Worm (Caenorhabditis elegans) whole organism, late embryonic: ENCODE data around the gene mpst-7.

ENCODE experiments used
- C38D4.7 ChIP-seq: fragments of 200-800 bp; sonication (Bioruptor generic); optimal IDR thresholded peaks from 2 replicates; lab custom pipeline; 2018; ENCODE audit warnings: mild to moderate bottlenecking, missing genetic modification characterization, moderate library complexity, missing compliant biosample characterization
- K02D7.2 ChIP-seq: sonication (generic microtip); optimal IDR thresholded peaks from 2 replicates; lab custom pipeline; 2017; ENCODE audit warnings: mild to moderate bottlenecking, missing genetic modification characterization, missing compliant biosample characterization
- K09A11.1 ChIP-seq: sonication (generic microtip); optimal IDR thresholded peaks from 2 replicates; lab custom pipeline; 2017; ENCODE audit warnings: antibody characterized with exemption, mild to moderate bottlenecking, missing genetic modification characterization, missing compliant biosample characterization; ENCODE audit not compliant: insufficient read depth
- Y22D7AL.16 ChIP-seq: sonication (generic microtip); optimal IDR thresholded peaks from 2 replicates; lab custom pipeline; 2016; ENCODE audit warnings: missing genetic modification characterization, missing compliant biosample characterization
- ama-1 ChIP-seq: fragments of 150-350 bp; optimal IDR thresholded peaks from 2 replicates; lab custom pipeline; 2014
- ceh-19 ChIP-seq: fragments of 200-800 bp; sonication (Bioruptor generic); optimal IDR thresholded peaks from 2 replicates; lab custom pipeline; 2018; ENCODE audit warnings: mild to moderate bottlenecking, missing genetic modification characterization, missing compliant biosample characterization
- ceh-2 ChIP-seq: sonication (generic microtip); optimal IDR thresholded peaks from 2 replicates; lab custom pipeline; 2016; ENCODE audit warnings: missing genotype, missing genetic modification characterization, missing compliant biosample characterization
- ceh-24 ChIP-seq: sonication (generic microtip); optimal IDR thresholded peaks from 2 replicates; lab custom pipeline; 2016; ENCODE audit warnings: mild to moderate bottlenecking, missing genetic modification characterization, missing compliant biosample characterization
- ceh-34 ChIP-seq: sonication (generic microtip); optimal IDR thresholded peaks from 2 replicates; lab custom pipeline; 2016; ENCODE audit warnings: mild to moderate bottlenecking, missing genetic modification characterization, missing compliant biosample characterization
- ceh-45 ChIP-seq: fragments of 200-800 bp; sonication (Bioruptor generic); IDR thresholded peaks from 2 replicates; pipeline ENCODE4 v1.3.6; 2022; ENCODE audit warnings: missing genetic modification reagents, missing genetic modification characterization, missing compliant biosample characterization
- ceh-6 ChIP-seq: fragments of 200-800 bp; sonication (Bioruptor generic); optimal IDR thresholded peaks from 2 replicates; lab custom pipeline; 2018; ENCODE audit warnings: mild to moderate bottlenecking, missing genetic modification characterization, missing compliant biosample characterization
- che-1 ChIP-seq: sonication (generic microtip); optimal IDR thresholded peaks from 2 replicates; lab custom pipeline; 2016; ENCODE audit warnings: mild to moderate bottlenecking, missing genetic modification characterization, missing compliant biosample characterization
- dmd-4 ChIP-seq: sonication (generic microtip); optimal IDR thresholded peaks from 2 replicates; lab custom pipeline; 2016; ENCODE audit warnings: borderline replicate concordance, missing genetic modification characterization, missing compliant biosample characterization
- fax-1 ChIP-seq: sonication (generic microtip); optimal IDR thresholded peaks from 2 replicates; lab custom pipeline; 2016; ENCODE audit warnings: missing genotype, missing genetic modification characterization, missing compliant biosample characterization
- fkh-6 ChIP-seq: sonication (generic microtip); optimal IDR thresholded peaks from 2 replicates; lab custom pipeline; 2016; ENCODE audit warnings: missing genetic modification characterization, missing compliant biosample characterization
- hlh-30 ChIP-seq: sonication (generic microtip); optimal IDR thresholded peaks from 2 replicates; lab custom pipeline; 2017; ENCODE audit warnings: antibody characterized with exemption, missing genetic modification characterization, missing compliant biosample characterization; ENCODE audit not compliant: insufficient read depth
- hlh-6 ChIP-seq: sonication (generic microtip); optimal IDR thresholded peaks from 2 replicates; lab custom pipeline; 2016; ENCODE audit warnings: missing genotype, missing genetic modification characterization, missing compliant biosample characterization
- lin-11 ChIP-seq: fragments of 200-800 bp; sonication (Bioruptor generic); optimal IDR thresholded peaks from 2 replicates; lab custom pipeline; 2018; ENCODE audit warnings: mild to moderate bottlenecking, missing genetic modification characterization, missing compliant biosample characterization
- mec-3 ChIP-seq: sonication (generic microtip); optimal IDR thresholded peaks from 2 replicates; lab custom pipeline; 2016; ENCODE audit warnings: borderline replicate concordance, missing genetic modification characterization, missing compliant biosample characterization
- nfya-1 ChIP-seq: sonication (generic microtip); optimal IDR thresholded peaks from 2 replicates; lab custom pipeline; 2017; ENCODE audit warnings: missing genetic modification characterization, mild to moderate bottlenecking, missing compliant biosample characterization, antibody characterized with exemption, moderate library complexity
- nhr-232 ChIP-seq: sonication (generic microtip); optimal IDR thresholded peaks from 2 replicates; lab custom pipeline; 2016; ENCODE audit warnings: missing genetic modification characterization, missing compliant biosample characterization
- pag-3 ChIP-seq: sonication (generic microtip); optimal IDR thresholded peaks from 2 replicates; lab custom pipeline; 2016; ENCODE audit warnings: missing compliant biosample characterization, missing genetic modification characterization, borderline replicate concordance
- pax-1 ChIP-seq: fragments of 150-350 bp; optimal IDR thresholded peaks from 2 replicates; lab custom pipeline; 2014; ENCODE audit warnings: missing biosample characterization, missing genetic modification characterization
- ref-2 ChIP-seq: sonication (generic microtip); optimal IDR thresholded peaks from 2 replicates; lab custom pipeline; 2016; ENCODE audit warnings: missing genetic modification characterization, missing compliant biosample characterization
- sdc-2 ChIP-seq: sonication (generic microtip); optimal IDR thresholded peaks from 2 replicates; lab custom pipeline; 2016; ENCODE audit warnings: missing genotype, missing genetic modification characterization, missing compliant biosample characterization
- sox-2 ChIP-seq: fragments of 200-800 bp; sonication (Bioruptor generic); IDR thresholded peaks from 2 replicates; pipeline ENCODE4 v1.3.6; 2022; ENCODE audit warnings: missing genetic modification reagents, missing genetic modification characterization, missing compliant biosample characterization
- sox-4 ChIP-seq: sonication (generic microtip); optimal IDR thresholded peaks from 2 replicates; lab custom pipeline; 2017; ENCODE audit warnings: mild to moderate bottlenecking, missing genetic modification characterization, inconsistent platforms, missing compliant biosample characterization
- tbx-2 ChIP-seq: sonication (generic microtip); optimal IDR thresholded peaks from 2 replicates; lab custom pipeline; 2016; ENCODE audit warnings: missing genetic modification characterization, missing compliant biosample characterization
- tbx-7 ChIP-seq: sonication (generic microtip); optimal IDR thresholded peaks from 2 replicates; lab custom pipeline; 2016; ENCODE audit warnings: missing genotype, missing genetic modification characterization, missing compliant biosample characterization
- unc-3 ChIP-seq, 2 experiments: fragments of 200-800 bp in 1 of 2; sonication (Bioruptor generic) in 1 of 2; sonication (generic microtip) in 1 of 2; conservative IDR thresholded peaks in 1 of 2; optimal IDR thresholded peaks in 1 of 2; 2 replicates each; pipeline versions ENCODE4 v1.3.6 to Lab custom; 2016 to 2022; ENCODE audit warnings: missing compliant biosample characterization in 2 of 2, missing genetic modification characterization in 2 of 2, missing genetic modification reagents in 1 of 2
- unc-42 ChIP-seq: sonication (generic microtip); optimal IDR thresholded peaks from 2 replicates; lab custom pipeline; 2016; ENCODE audit warnings: missing genotype, missing genetic modification characterization, missing compliant biosample characterization
- unc-86 ChIP-seq: sonication (generic microtip); optimal IDR thresholded peaks from 2 replicates; lab custom pipeline; 2016; ENCODE audit warnings: missing genetic modification characterization, missing compliant biosample characterization
- zip-5 ChIP-seq: sonication (generic microtip); optimal IDR thresholded peaks from 2 replicates; lab custom pipeline; 2016; ENCODE audit warnings: missing genetic modification characterization, missing compliant biosample characterization

mpst-7 gene

DNA sequence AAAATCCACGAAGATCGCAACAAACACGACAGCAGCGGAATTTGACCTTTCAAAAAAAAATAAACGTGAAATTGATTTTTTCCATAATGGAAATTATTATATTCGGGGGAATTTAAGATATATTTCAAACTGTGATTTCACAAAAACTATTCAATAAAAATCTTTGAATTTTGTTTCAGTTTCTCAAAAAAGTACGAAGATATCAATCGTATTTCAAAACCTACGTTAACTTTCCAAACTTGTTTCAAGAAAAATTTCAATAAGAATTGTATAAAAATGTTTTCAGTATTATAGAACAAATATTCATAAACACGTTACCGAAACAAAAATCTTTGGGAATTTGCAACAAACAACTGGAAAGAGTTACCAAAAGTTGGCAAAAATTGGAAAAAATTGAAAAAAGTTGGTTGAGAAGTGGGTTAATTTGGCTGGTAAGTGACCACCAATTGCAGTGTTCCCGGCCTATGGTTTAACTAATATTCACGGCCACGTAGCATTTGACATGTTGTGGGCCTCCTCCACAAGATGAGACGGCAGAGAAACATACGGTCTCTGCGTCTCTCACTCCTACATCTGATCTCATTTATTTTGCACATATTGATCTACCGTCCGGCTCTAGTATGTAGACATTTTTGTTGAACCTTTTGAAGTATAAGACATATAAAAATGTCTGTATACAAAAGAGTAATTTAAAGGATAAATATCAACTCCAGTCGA lies 10.0 kb downstream of the mpst-7 start, which contains the start of the genes T16G1.9 and T16G1.18 (continued):
- no peak for TF ChIP-seq fkh-6 (tag; lab: Kevin White, UChicago)

DNA sequence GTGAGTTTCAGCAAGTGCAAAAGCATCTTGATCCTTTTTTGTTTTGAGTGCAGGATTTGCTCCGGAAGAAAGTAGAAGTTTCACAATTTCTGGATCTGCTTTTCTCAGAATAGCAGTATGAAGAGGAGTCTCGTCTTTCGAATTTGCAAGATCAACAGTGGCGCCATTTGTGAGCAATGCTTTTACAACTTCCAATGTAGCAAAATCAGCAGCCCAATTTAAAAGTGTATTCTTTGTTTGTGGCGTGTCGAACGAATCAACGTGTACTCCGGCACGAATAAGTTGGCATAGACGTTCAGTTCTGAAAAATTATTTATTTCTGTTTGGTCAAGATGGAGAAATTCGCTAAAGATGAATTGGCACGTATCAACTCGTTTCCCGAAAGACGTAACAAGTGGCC lies 11.3 kb downstream of the mpst-7 start, which contains the start of gene T16G1.13:
T16G1.13 (plus strand) TSS at position 301 of the 400 bp plus-strand sequence.
- no peak for TF ChIP-seq sdc-2 (tag; lab: Kevin White, UChicago)
- TF ChIP-seq nhr-232 (tag; lab: Kevin White, UChicago) = no peak
- no peak for TF ChIP-seq C38D4.7 (GFP tag; lab: Kevin White, UChicago)
- no peak for TF ChIP-seq ama-1 (lab: Kevin White, UChicago)
- no peak for TF ChIP-seq unc-86
- TF ChIP-seq K02D7.2 = no peak
- no peak for TF ChIP-seq hlh-30
- no peak for TF ChIP-seq unc-42 (tag; lab: Kevin White, UChicago)
- no peak for TF ChIP-seq ref-2 (tag; lab: Kevin White, UChicago)
- TF ChIP-seq Y22D7AL.16 (tag; lab: Kevin White, UChicago) = no peak
- no peak for TF ChIP-seq ceh-6 (GFP tag; lab: Kevin White, UChicago)
- TF ChIP-seq fkh-6 (tag; lab: Kevin White, UChicago) = no peak
- TF ChIP-seq sox-4 (tag; lab: Kevin White, UChicago) = no peak
- no peak for TF ChIP-seq lin-11

DNA sequence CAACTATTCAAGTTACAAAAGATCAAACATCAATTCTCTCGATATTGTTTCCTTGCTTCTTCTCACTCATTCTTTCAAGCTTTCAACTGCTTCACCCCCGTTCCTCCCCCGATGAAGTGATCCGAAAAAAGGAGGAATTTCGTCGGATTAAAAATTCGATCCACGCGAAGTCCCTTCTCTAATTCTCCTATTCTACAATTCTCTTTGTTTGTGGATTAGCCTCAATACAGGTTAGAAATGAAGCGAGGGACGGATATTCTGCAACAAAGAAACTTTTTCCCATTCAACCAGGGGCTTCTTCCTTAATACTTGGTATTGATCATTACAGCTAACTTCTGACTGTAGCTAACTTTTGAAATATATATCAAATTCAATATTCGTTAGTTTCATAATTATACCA lies 16.2 kb downstream of the mpst-7 start, which contains the start of gene grl-2:
grl-2 (plus strand) TSS at position 301 of the 400 bp plus-strand sequence.
- TF ChIP-seq unc-3 (GFP tag; conservative IDR thresholded peaks at IDR 0.05; lab: Robert Waterston, UW) (no peak), unc-3 (tag; optimal IDR thresholded peaks at IDR 0.05; lab: Kevin White, UChicago) (no peak), fax-1 (tag; lab: Kevin White, UChicago) (no peak), ceh-45 (GFP tag; lab: Robert Waterston, UW) (no peak), pag-3 (tag; lab: Kevin White, UChicago) (no peak), ceh-34 (tag; lab: Kevin White, UChicago) (no peak), fkh-6 (tag; lab: Kevin White, UChicago) (no peak), ceh-2 (no peak)

DNA sequence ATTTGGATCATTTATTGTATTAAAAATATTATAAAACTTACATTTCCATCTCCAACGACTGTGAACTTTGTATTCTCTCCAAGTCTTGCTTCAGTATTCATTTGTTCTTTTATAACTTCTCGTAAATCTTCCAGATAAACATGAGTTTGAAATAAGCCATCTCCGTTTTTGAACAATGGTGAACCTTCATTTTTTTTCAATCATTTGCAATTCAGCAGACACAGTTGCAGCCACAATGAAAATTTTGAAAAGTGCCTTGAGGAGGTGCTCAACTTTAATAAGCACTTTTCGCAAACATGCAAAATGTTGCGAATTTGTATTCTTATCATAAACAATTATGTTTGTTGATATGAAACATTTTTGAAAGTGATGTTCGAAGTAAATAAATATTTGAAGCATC lies 16.7 kb downstream of the mpst-7 start, which contains the start of gene T16G1.3:
T16G1.3 (minus strand) TSS at position 101 of the 400 bp plus-strand sequence.
- TF ChIP-seq che-1 (no peak), ref-2 (tag; lab: Kevin White, UChicago) (no peak)

DNA sequence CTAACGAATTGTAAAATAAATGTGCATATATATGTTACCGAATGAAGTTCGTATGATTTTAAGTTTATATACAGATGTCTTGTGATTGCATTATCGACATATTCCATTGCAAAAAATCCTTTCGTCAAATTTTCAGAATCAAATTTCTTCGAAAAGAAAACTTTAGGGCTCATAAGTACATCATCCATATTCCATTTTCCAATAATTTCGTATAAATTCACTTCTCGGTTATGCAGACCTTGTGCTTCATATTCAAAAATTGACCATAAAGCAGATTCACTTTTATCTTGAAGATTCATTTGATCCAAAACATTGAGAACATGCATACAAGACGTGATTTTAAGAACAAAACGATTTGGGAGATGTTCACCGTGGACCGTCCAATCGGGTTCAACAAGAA lies 17.5 kb downstream of the mpst-7 start:
- TF ChIP-seq ceh-24 (no peak), ceh-19 (GFP tag; lab: Kevin White, UChicago) (no peak), sox-2 (no peak), sox-4 (tag; lab: Kevin White, UChicago) (no peak), pax-1 (tag; lab: Kevin White, UChicago) (no peak), zip-5 (tag; lab: Kevin White, UChicago) (no peak), nfya-1 (tag; lab: Kevin White, UChicago) (no peak), tbx-7 (tag; lab: Kevin White, UChicago) (no peak), hlh-6 (tag; lab: Kevin White, UChicago) (no peak), tbx-2 (tag; lab: Kevin White, UChicago) (no peak), ceh-34 (tag; lab: Kevin White, UChicago) (no peak), mec-3 (tag; lab: Kevin White, UChicago) (no peak), dmd-4 (tag; lab: Kevin White, UChicago) (no peak), K09A11.1 (tag; lab: Kevin White, UChicago) (no peak)
